Fruit fly (Drosophila melanogaster) whole organism, prepupa: ENCODE measurements around the gene Trim9.
A peak's percentile ranks its signal among the peaks of the same experiment; 100 is the strongest.

Experiments
- Blimp-1 ChIP-seq: fragments of 200-800 bp; sonication (Bioruptor generic); optimal IDR thresholded peaks from 3 replicates; lab custom pipeline; 2017; ENCODE audit warnings: missing biosample characterization, missing genetic modification characterization, mild to moderate bottlenecking, moderate library complexity, missing genetic modification reagents
- CG11294 ChIP-seq: fragments of 200-800 bp; sonication (Bioruptor generic); IDR thresholded peaks from 2 replicates; pipeline ENCODE4 v1.3.6; 2022; ENCODE audit warnings: missing biosample characterization, missing genetic modification characterization
- CG11902 ChIP-seq: fragments of 200-800 bp; sonication (Bioruptor generic); optimal IDR thresholded peaks from 3 replicates; lab custom pipeline; 2016; ENCODE audit warnings: missing biosample characterization, missing genetic modification characterization
- CG15336 ChIP-seq: fragments of 200-800 bp; sonication (Bioruptor generic); IDR thresholded peaks from 2 replicates; pipeline ENCODE4 v1.3.6; 2022; ENCODE audit warnings: missing biosample characterization, missing genetic modification characterization
- CG1621 ChIP-seq: fragments of 200-800 bp; sonication (Bioruptor generic); optimal IDR thresholded peaks from 3 replicates; lab custom pipeline; 2018; ENCODE audit warnings: missing biosample characterization, mild to moderate bottlenecking, missing genetic modification characterization
- CG16779 ChIP-seq: fragments of 200-800 bp; sonication (Bioruptor generic); optimal IDR thresholded peaks from 3 replicates; lab custom pipeline; 2017; ENCODE audit warnings: missing biosample characterization, mild to moderate bottlenecking, missing genetic modification characterization
- CG3032 ChIP-seq: fragments of 200-800 bp; optimal IDR thresholded peaks from 2 replicates; lab custom pipeline; 2019; ENCODE audit warnings: missing biosample characterization, mild to moderate bottlenecking, missing genetic modification characterization, moderate library complexity
- CG31627 ChIP-seq: fragments of 200-800 bp; sonication (Bioruptor generic); optimal IDR thresholded peaks from 3 replicates; lab custom pipeline; 2016; ENCODE audit warnings: missing biosample characterization, missing genetic modification characterization
- CG32006 ChIP-seq: fragments of 200-800 bp; sonication (Bioruptor generic); optimal IDR thresholded peaks from 3 replicates; lab custom pipeline; 2017; ENCODE audit warnings: missing biosample characterization, mild to moderate bottlenecking, missing genetic modification characterization
- CG34406 ChIP-seq: fragments of 200-800 bp; sonication (Bioruptor generic); optimal IDR thresholded peaks from 3 replicates; lab custom pipeline; 2016; ENCODE audit warnings: missing biosample characterization, missing genetic modification characterization
- CG4318 ChIP-seq: fragments of 200-800 bp; sonication (Bioruptor generic); optimal IDR thresholded peaks from 3 replicates; lab custom pipeline; 2017; ENCODE audit warnings: missing biosample characterization, mild to moderate bottlenecking, missing genetic modification characterization
- CG6163 ChIP-seq: fragments of 200-800 bp; sonication (Bioruptor generic); IDR thresholded peaks from 3 replicates; pipeline ENCODE4 v1.3.6; 2022; ENCODE audit warnings: missing biosample characterization, missing genetic modification characterization
- CG6792 ChIP-seq: fragments of 200-800 bp; sonication (Bioruptor generic); optimal IDR thresholded peaks from 3 replicates; lab custom pipeline; 2016; ENCODE audit warnings: missing biosample characterization, missing genetic modification characterization
- CG6808 ChIP-seq: fragments of 200-800 bp; sonication (Bioruptor generic); optimal IDR thresholded peaks from 3 replicates; lab custom pipeline; 2017; ENCODE audit warnings: missing biosample characterization, missing genetic modification characterization, mild to moderate bottlenecking, moderate library complexity, missing genetic modification reagents
- CG6854 ChIP-seq: fragments of 200-800 bp; sonication (Bioruptor generic); optimal IDR thresholded peaks from 2 replicates; lab custom pipeline; 2017; ENCODE audit warnings: missing biosample characterization, mild to moderate bottlenecking, missing genetic modification characterization
- CG7368 ChIP-seq: fragments of 200-800 bp; sonication (Bioruptor generic); optimal IDR thresholded peaks from 3 replicates; lab custom pipeline; 2016; ENCODE audit warnings: missing biosample characterization, missing genetic modification characterization
- CG8119 ChIP-seq: fragments of 200-800 bp; sonication (Bioruptor generic); IDR thresholded peaks from 3 replicates; pipeline ENCODE4 v1.3.6; 2022; ENCODE audit warnings: missing biosample characterization, missing genetic modification characterization
- CG8319 ChIP-seq: fragments of 200-800 bp; sonication (Bioruptor generic); optimal IDR thresholded peaks from 3 replicates; lab custom pipeline; 2016; ENCODE audit warnings: missing biosample characterization, missing genetic modification characterization
- CG8632 ChIP-seq: fragments of 200-800 bp; sonication (Bioruptor generic); optimal IDR thresholded peaks from 3 replicates; lab custom pipeline; 2016; ENCODE audit warnings: missing biosample characterization, missing genetic modification characterization
- CG9139 ChIP-seq: fragments of 200-800 bp; sonication (Bioruptor generic); optimal IDR thresholded peaks from 3 replicates; lab custom pipeline; 2017; ENCODE audit warnings: missing biosample characterization, mild to moderate bottlenecking, missing genetic modification characterization
- Eip75B ChIP-seq: fragments of 200-800 bp; sonication (Bioruptor generic); optimal IDR thresholded peaks from 3 replicates; lab custom pipeline; 2016; ENCODE audit warnings: missing biosample characterization, missing genetic modification characterization
- Eip78C ChIP-seq: fragments of 200-800 bp; sonication (Bioruptor generic); peaks from one replicate; lab custom pipeline; 2016; ENCODE audit warnings: missing biosample characterization, missing genetic modification characterization
- Eip93F ChIP-seq: fragments of 200-800 bp; sonication (Bioruptor generic); optimal IDR thresholded peaks from 2 replicates; lab custom pipeline; 2016; ENCODE audit warnings: missing biosample characterization, mild to moderate bottlenecking, missing genetic modification characterization
- Ets21C ChIP-seq: fragments of 200-800 bp; sonication (Bioruptor generic); optimal IDR thresholded peaks from 3 replicates; lab custom pipeline; 2016; ENCODE audit warnings: missing biosample characterization, missing genetic modification characterization
- Hr38 ChIP-seq: sonication (Bioruptor generic); optimal IDR thresholded peaks from 2 replicates; lab custom pipeline; 2016; ENCODE audit warnings: missing biosample characterization, missing genetic modification characterization
- Hr39 ChIP-seq: fragments of 200-800 bp; sonication (Bioruptor generic); optimal IDR thresholded peaks from 2 replicates; lab custom pipeline; 2016; ENCODE audit warnings: missing biosample characterization, missing genetic modification characterization
- Hr4 ChIP-seq: fragments of 200-800 bp; sonication (Bioruptor generic); optimal IDR thresholded peaks from 3 replicates; lab custom pipeline; 2016; ENCODE audit warnings: missing biosample characterization, missing genetic modification characterization
- Lpt ChIP-seq: fragments of 200-800 bp; sonication (Bioruptor generic); optimal IDR thresholded peaks from 3 replicates; lab custom pipeline; 2016; ENCODE audit warnings: missing biosample characterization, missing genetic modification characterization
- Met ChIP-seq: fragments of 200-800 bp; sonication (Bioruptor generic); optimal IDR thresholded peaks from 3 replicates; lab custom pipeline; 2016; ENCODE audit warnings: missing biosample characterization, missing genetic modification characterization
- OdsH ChIP-seq: fragments of 200-800 bp; sonication (Bioruptor generic); optimal IDR thresholded peaks from 3 replicates; lab custom pipeline; 2016; ENCODE audit warnings: missing biosample characterization, missing genetic modification characterization
- Smox ChIP-seq: fragments of 200-800 bp; sonication (Bioruptor generic); optimal IDR thresholded peaks from 3 replicates; lab custom pipeline; 2016; ENCODE audit warnings: missing biosample characterization, missing genetic modification characterization
- Sox102F ChIP-seq: fragments of 200-800 bp; sonication (Bioruptor generic); optimal IDR thresholded peaks from 2 replicates; lab custom pipeline; 2016; ENCODE audit warnings: missing biosample characterization, mild to moderate bottlenecking, missing genetic modification characterization
- Sox14 ChIP-seq: fragments of 200-800 bp; sonication (Bioruptor generic); optimal IDR thresholded peaks from 3 replicates; lab custom pipeline; 2016; ENCODE audit warnings: missing biosample characterization, missing genetic modification characterization
- Sox15 ChIP-seq: fragments of 200-800 bp; sonication (Bioruptor generic); optimal IDR thresholded peaks from 3 replicates; lab custom pipeline; 2016; ENCODE audit warnings: missing biosample characterization, missing genetic modification characterization
- achi ChIP-seq: fragments of 200-800 bp; sonication (Bioruptor generic); optimal IDR thresholded peaks from 3 replicates; lab custom pipeline; 2016; ENCODE audit warnings: missing biosample characterization, missing genetic modification characterization
- acj6 ChIP-seq: fragments of 200-800 bp; sonication (Bioruptor generic); optimal IDR thresholded peaks from 3 replicates; lab custom pipeline; 2016; ENCODE audit warnings: missing biosample characterization, missing genetic modification characterization
- cyc ChIP-seq: fragments of 200-800 bp; sonication (Bioruptor generic); optimal IDR thresholded peaks from 3 replicates; lab custom pipeline; 2016; ENCODE audit warnings: missing biosample characterization, missing genetic modification characterization
- dac ChIP-seq: fragments of 200-800 bp; sonication (Bioruptor generic); optimal IDR thresholded peaks from 2 replicates; lab custom pipeline; 2017; ENCODE audit warnings: missing biosample characterization, mild to moderate bottlenecking, missing genetic modification characterization
- dsx ChIP-seq: fragments of 200-800 bp; optimal IDR thresholded peaks from 3 replicates; lab custom pipeline; 2019; ENCODE audit warnings: missing biosample characterization, mild to moderate bottlenecking, missing genetic modification characterization, moderate library complexity; ENCODE audit not compliant: poor library complexity, severe bottlenecking
- eg ChIP-seq: fragments of 200-800 bp; sonication (Bioruptor generic); IDR thresholded peaks from 3 replicates; pipeline ENCODE4 v1.3.6; 2022; ENCODE audit warnings: missing biosample characterization, missing genetic modification characterization
- esn ChIP-seq: fragments of 200-800 bp; sonication (Bioruptor generic); optimal IDR thresholded peaks from 2 replicates; lab custom pipeline; 2016; ENCODE audit warnings: missing biosample characterization, mild to moderate bottlenecking, missing genetic modification characterization, moderate library complexity
- fd59A ChIP-seq: fragments of 200-800 bp; sonication (Bioruptor generic); optimal IDR thresholded peaks from 2 replicates; lab custom pipeline; 2017; ENCODE audit warnings: missing biosample characterization, mild to moderate bottlenecking, missing genetic modification characterization, missing genetic modification reagents
- fd85E ChIP-seq: fragments of 200-800 bp; sonication (Bioruptor generic); optimal IDR thresholded peaks from 3 replicates; lab custom pipeline; 2016; ENCODE audit warnings: missing biosample characterization, missing genetic modification characterization
- fkh ChIP-seq: fragments of 200-800 bp; sonication (Bioruptor generic); optimal IDR thresholded peaks from 3 replicates; lab custom pipeline; 2017; ENCODE audit warnings: missing biosample characterization, mild to moderate bottlenecking, missing genetic modification characterization, moderate library complexity
- lz ChIP-seq: fragments of 200-800 bp; sonication (Bioruptor generic); optimal IDR thresholded peaks from 3 replicates; lab custom pipeline; 2016; ENCODE audit warnings: missing biosample characterization, missing genetic modification characterization
- net ChIP-seq: fragments of 200-800 bp; sonication (Bioruptor generic); optimal IDR thresholded peaks from 3 replicates; lab custom pipeline; 2016; ENCODE audit warnings: missing biosample characterization, missing genetic modification characterization
- pdm3 ChIP-seq: fragments of 200-800 bp; sonication (Bioruptor generic); optimal IDR thresholded peaks from 3 replicates; lab custom pipeline; 2016; ENCODE audit warnings: missing biosample characterization, missing genetic modification characterization
- salr ChIP-seq, 2 experiments: fragments of 200-800 bp; sonication (Bioruptor generic); optimal IDR thresholded peaks; 3 replicates each; lab custom pipeline; 2016 to 2018; ENCODE audit warnings: missing biosample characterization in 2 of 2, missing genetic modification characterization in 2 of 2, mild to moderate bottlenecking in 1 of 2
- spab ChIP-seq: fragments of 200-800 bp; sonication (Bioruptor generic); optimal IDR thresholded peaks from 2 replicates; lab custom pipeline; 2017; ENCODE audit warnings: missing biosample characterization, mild to moderate bottlenecking, missing genetic modification characterization, missing genetic modification reagents
- ss ChIP-seq, 2 experiments: fragments of 200-800 bp; sonication (Bioruptor generic); optimal IDR thresholded peaks; 2 replicates in 1 of 2; 3 replicates in 1 of 2; lab custom pipeline; 2017 to 2018; ENCODE audit warnings: mild to moderate bottlenecking in 2 of 2, missing biosample characterization in 2 of 2, missing genetic modification characterization in 2 of 2, moderate library complexity in 1 of 2
- svp ChIP-seq: fragments of 200-800 bp; sonication (Bioruptor generic); peaks from one replicate; lab custom pipeline; 2016; ENCODE audit warnings: missing biosample characterization, missing genetic modification characterization
- topi ChIP-seq: fragments of 200-800 bp; sonication (Bioruptor generic); optimal IDR thresholded peaks from 3 replicates; lab custom pipeline; 2016; ENCODE audit warnings: missing biosample characterization, missing genetic modification characterization
- vri ChIP-seq: fragments of 200-800 bp; sonication (Bioruptor generic); optimal IDR thresholded peaks from 3 replicates; lab custom pipeline; 2016; ENCODE audit warnings: missing biosample characterization, mild to moderate bottlenecking, missing genetic modification characterization

The Trim9 gene

dm6 chr2L:10565674-10566073 lies 21.0 kb downstream of the Trim9 start:
- TF ChIP-seq fd85E (GFP tag; lab: Kevin White, UChicago) (no peak), CG11294 (GFP tag; lab: Robert Waterston, UW) (no peak), CG3032 (tag; lab: Kevin White, UChicago) (no peak), CG9139 (GFP tag; lab: Kevin White, UChicago) (no peak), Hr4 (GFP tag; lab: Kevin White, UChicago) (no peak), pdm3 (GFP tag; lab: Kevin White, UChicago) (peak; percentile 27), Sox102F (GFP tag; lab: Kevin White, UChicago) (peak; percentile 5), Eip93F (GFP tag; lab: Kevin White, UChicago) (no peak), CG8632 (GFP tag; lab: Kevin White, UChicago) (no peak), dac (GFP tag; lab: Kevin White, UChicago) (no peak), CG8119 (GFP tag; lab: Robert Waterston, UW) (no peak), topi (GFP tag; lab: Kevin White, UChicago) (peak; percentile 13), Ets21C (GFP tag; lab: Kevin White, UChicago) (no peak), OdsH (peak; percentile 32), achi (GFP tag; lab: Kevin White, UChicago) (peak; percentile 5), CG15336 (GFP tag; lab: Robert Waterston, UW) (no peak), salr (GFP tag; optimal IDR thresholded peaks at IDR 0.05; lab: Kevin White, UChicago) (no peak), Hr38 (GFP tag; lab: Kevin White, UChicago) (no peak), Blimp-1 (no peak), Eip75B (GFP tag; lab: Kevin White, UChicago) (peak; percentile 43), CG6163 (GFP tag; lab: Robert Waterston, UW) (peak; percentile 61), CG6854 (GFP tag; lab: Kevin White, UChicago) (no peak), fd59A (GFP tag; lab: Kevin White, UChicago) (peak; percentile 37), acj6 (peak; percentile 17), lz (GFP tag; lab: Kevin White, UChicago) (no peak), Hr39 (peak; percentile 34), CG1621 (tag; lab: Kevin White, UChicago) (peak; percentile 55), svp (GFP tag; lab: Kevin White, UChicago) (peak; percentile 64), esn (GFP tag; lab: Kevin White, UChicago) (no peak), CG16779 (tag; lab: Kevin White, UChicago) (no peak), Sox14 (GFP tag; lab: Kevin White, UChicago) (peak; percentile 7), CG6792 (peak; percentile 45), CG8319 (GFP tag; lab: Kevin White, UChicago) (no peak), eg (GFP tag; lab: Robert Waterston, UW) (no peak), dsx (GFP tag; lab: Kevin White, UChicago) (peak; percentile 15), ss (GFP tag; optimal IDR thresholded peaks at IDR 0.05; lab: Kevin White, UChicago) (peak in 1 of 2 experiments; percentile 60), CG11902 (no peak), CG32006 (GFP tag; lab: Kevin White, UChicago) (no peak), fkh (GFP tag; lab: Kevin White, UChicago) (no peak), vri (no peak), CG4318 (GFP tag; lab: Kevin White, UChicago) (no peak), Smox (GFP tag; lab: Kevin White, UChicago) (peak; percentile 12), CG34406 (peak; percentile 22), Lpt (GFP tag; lab: Kevin White, UChicago) (no peak), cyc (GFP tag; lab: Kevin White, UChicago) (no peak), CG31627 (GFP tag; lab: Kevin White, UChicago) (no peak), CG7368 (GFP tag; lab: Kevin White, UChicago) (peak; percentile 3), Sox15 (GFP tag; lab: Kevin White, UChicago) (no peak), Met (GFP tag; lab: Kevin White, UChicago) (peak; percentile 39), spab (GFP tag; lab: Kevin White, UChicago) (peak; percentile 36), Eip78C (GFP tag; lab: Kevin White, UChicago) (peak; percentile 66), CG6808 (GFP tag; lab: Kevin White, UChicago) (peak; percentile 20), net (GFP tag; lab: Kevin White, UChicago) (peak; percentile 15)
